Fruit fly (Drosophila melanogaster) whole organism, wandering third instar larva: Measurements from ENCODE around the gene rec.

ENCODE experiments used
- Abd-B ChIP-seq: fragments of >200 bp; optimal IDR thresholded peaks from 2 replicates; lab custom pipeline; 2017; ENCODE audit warnings: missing biosample characterization, missing genetic modification characterization
- CG32264 ChIP-seq: fragments of 200-800 bp; sonication (Bioruptor generic); optimal IDR thresholded peaks from 2 replicates; lab custom pipeline; 2016; ENCODE audit warnings: missing biosample characterization, missing genetic modification characterization
- CG9705 ChIP-seq: fragments of 200-800 bp; sonication (Bioruptor generic); optimal IDR thresholded peaks from 2 replicates; lab custom pipeline; 2018; ENCODE audit warnings: missing biosample characterization, mild to moderate bottlenecking, missing genetic modification characterization
- CrebA ChIP-seq: fragments of 200-800 bp; sonication (Bioruptor generic); optimal IDR thresholded peaks from 2 replicates; lab custom pipeline; 2016; ENCODE audit warnings: missing biosample characterization, mild to moderate bottlenecking, missing genetic modification characterization, borderline replicate concordance
- Dfd ChIP-seq: fragments of >200 bp; optimal IDR thresholded peaks from 2 replicates; lab custom pipeline; 2017; ENCODE audit warnings: missing biosample characterization, missing genetic modification characterization
- Dif ChIP-seq: fragments of 200-275, 200-300 bp; sonication (Bioruptor generic); optimal IDR thresholded peaks from 2 replicates; lab custom pipeline; 2018; ENCODE audit warnings: missing biosample characterization, missing genetic modification characterization; ENCODE audit not compliant: partially characterized antibody
- GATAd ChIP-seq: sonication (Bioruptor generic); optimal IDR thresholded peaks from 2 replicates; lab custom pipeline; 2016; ENCODE audit warnings: missing biosample characterization, missing genetic modification characterization
- HLH106 ChIP-seq: fragments of 200-800 bp; optimal IDR thresholded peaks from 3 replicates; lab custom pipeline; 2019; ENCODE audit warnings: missing biosample characterization, mild to moderate bottlenecking, missing genetic modification characterization, moderate library complexity
- Hnf4 ChIP-seq: fragments of 200-800 bp; sonication (Bioruptor generic); optimal IDR thresholded peaks from 2 replicates; lab custom pipeline; 2016; ENCODE audit warnings: missing biosample characterization, mild to moderate bottlenecking, missing genetic modification characterization
- Hr78 ChIP-seq: fragments of >200 bp; optimal IDR thresholded peaks from 2 replicates; lab custom pipeline; 2017; ENCODE audit warnings: missing biosample characterization, missing genetic modification characterization
- Hr83 ChIP-seq: fragments of 200-300 bp; sonication (Bioruptor generic); optimal IDR thresholded peaks from 2 replicates; lab custom pipeline; 2016; ENCODE audit warnings: missing biosample characterization, mild to moderate bottlenecking, missing genetic modification characterization, moderate library complexity; ENCODE audit not compliant: poor library complexity, severe bottlenecking
- Jra ChIP-seq: sonication (Bioruptor generic); optimal IDR thresholded peaks from 2 replicates; lab custom pipeline; 2016; ENCODE audit warnings: missing biosample characterization, missing genetic modification characterization
- Mio ChIP-seq: sonication (Bioruptor generic); optimal IDR thresholded peaks from 2 replicates; lab custom pipeline; 2016; ENCODE audit warnings: missing biosample characterization, missing genetic modification characterization
- Myc ChIP-seq: fragments of >200 bp; optimal IDR thresholded peaks from 2 replicates; lab custom pipeline; 2017
- N ChIP-seq: fragments of >200 bp; optimal IDR thresholded peaks from 2 replicates; lab custom pipeline; 2018; ENCODE audit warnings: missing biosample characterization, missing external identifiers, missing genetic modification characterization
- OdsH ChIP-seq: fragments of 200-800 bp; sonication (Bioruptor generic); optimal IDR thresholded peaks from 2 replicates; lab custom pipeline; 2016; ENCODE audit warnings: missing biosample characterization, mild to moderate bottlenecking, missing genetic modification characterization
- Rel ChIP-seq, 2 experiments: fragments of 200-800 bp; sonication (Bioruptor generic) in 1 of 2; optimal IDR thresholded peaks; 2 replicates in 1 of 2; 3 replicates in 1 of 2; lab custom pipeline; 2016 to 2019; ENCODE audit warnings: mild to moderate bottlenecking in 2 of 2, missing biosample characterization in 2 of 2, missing genetic modification characterization in 2 of 2, moderate library complexity in 1 of 2
- Sp1 ChIP-seq: fragments of 200-800 bp; sonication (Bioruptor generic); optimal IDR thresholded peaks from 3 replicates; lab custom pipeline; 2019; ENCODE audit warnings: missing biosample characterization, mild to moderate bottlenecking, missing genetic modification characterization, moderate library complexity
- Vsx2 ChIP-seq: fragments of 200-300, 225-300 bp; sonication (Bioruptor generic); optimal IDR thresholded peaks from 2 replicates; lab custom pipeline; 2018; ENCODE audit warnings: missing biosample characterization, missing genetic modification characterization; ENCODE audit not compliant: partially characterized antibody
- br ChIP-seq: fragments of 200-800 bp; sonication (Bioruptor generic); optimal IDR thresholded peaks from 2 replicates; lab custom pipeline; 2016; ENCODE audit warnings: missing biosample characterization, missing genetic modification characterization
- brk ChIP-seq: fragments of 200-800 bp; sonication (Bioruptor generic); optimal IDR thresholded peaks from 2 replicates; lab custom pipeline; 2016; ENCODE audit warnings: missing biosample characterization, mild to moderate bottlenecking, missing genetic modification characterization
- dl ChIP-seq, 2 experiments: fragments of 175-275, 200-275 bp in 1 of 2; fragments of 200-275 bp in 1 of 2; sonication (Bioruptor generic); optimal IDR thresholded peaks; lab custom pipeline; 2018; ENCODE audit warnings: mild to moderate bottlenecking in 2 of 2, missing biosample characterization in 2 of 2, missing genetic modification characterization in 2 of 2, moderate library complexity in 2 of 2; ENCODE audit not compliant: partially characterized antibody in 2 of 2, insufficient read depth in 1 of 2
- dmrt93B ChIP-seq: fragments of 200-800 bp; sonication (Bioruptor generic); optimal IDR thresholded peaks from 2 replicates; lab custom pipeline; 2018; ENCODE audit warnings: missing biosample characterization, mild to moderate bottlenecking, missing genetic modification characterization
- dsf ChIP-seq: sonication (Bioruptor generic); optimal IDR thresholded peaks from 2 replicates; lab custom pipeline; 2016; ENCODE audit warnings: missing biosample characterization, missing genetic modification characterization, borderline replicate concordance
- ey ChIP-seq: fragments of 200-800 bp; sonication (Bioruptor generic); optimal IDR thresholded peaks from 2 replicates; lab custom pipeline; 2016; ENCODE audit warnings: missing biosample characterization, missing genetic modification characterization
- foxo ChIP-seq, 2 experiments: fragments of 200-800 bp; sonication (Bioruptor generic); optimal IDR thresholded peaks; 2 replicates in 1 of 2; 3 replicates in 1 of 2; lab custom pipeline; 2016 to 2017; ENCODE audit warnings: missing biosample characterization in 2 of 2, missing genetic modification characterization in 2 of 2
- fru ChIP-seq: fragments of 200-800 bp; sonication (Bioruptor generic); optimal IDR thresholded peaks from 3 replicates; lab custom pipeline; 2016; ENCODE audit warnings: missing biosample characterization, mild to moderate bottlenecking, missing genetic modification characterization
- h ChIP-seq: fragments of 200-800 bp; sonication (Bioruptor generic); optimal IDR thresholded peaks from 3 replicates; lab custom pipeline; 2016; ENCODE audit warnings: missing biosample characterization, mild to moderate bottlenecking, missing genetic modification characterization
- jim ChIP-seq: fragments of 175-275, 200-325 bp; sonication (Bioruptor generic); optimal IDR thresholded peaks from 2 replicates; lab custom pipeline; 2016; ENCODE audit warnings: missing biosample characterization, mild to moderate bottlenecking, missing genetic modification characterization
- lola ChIP-seq: fragments of >200 bp; optimal IDR thresholded peaks from 2 replicates; lab custom pipeline; 2017; ENCODE audit warnings: missing biosample characterization, missing genetic modification characterization
- pan ChIP-seq: fragments of >200 bp; optimal IDR thresholded peaks from 2 replicates; lab custom pipeline; 2017
- psq ChIP-seq: fragments of 200-800 bp; sonication (Bioruptor generic); optimal IDR thresholded peaks from 3 replicates; lab custom pipeline; 2017; ENCODE audit warnings: missing biosample characterization, mild to moderate bottlenecking, missing genetic modification characterization, moderate library complexity
- rgr ChIP-seq: fragments of 200-800 bp; sonication (Bioruptor generic); optimal IDR thresholded peaks from 3 replicates; lab custom pipeline; 2016; ENCODE audit warnings: missing biosample characterization, mild to moderate bottlenecking, missing genetic modification characterization
- sage ChIP-seq: fragments of 200-800 bp; sonication (Bioruptor generic); optimal IDR thresholded peaks from 2 replicates; lab custom pipeline; 2016; ENCODE audit warnings: missing biosample characterization, mild to moderate bottlenecking, missing genetic modification characterization
- sv ChIP-seq: fragments of 200-800 bp; sonication (Bioruptor generic); optimal IDR thresholded peaks from 3 replicates; lab custom pipeline; 2016; ENCODE audit warnings: missing biosample characterization, missing genetic modification characterization
- tai ChIP-seq: sonication (Bioruptor generic); optimal IDR thresholded peaks from 2 replicates; lab custom pipeline; 2016; ENCODE audit warnings: missing biosample characterization, missing genetic modification characterization
- usp ChIP-seq: fragments of >200 bp; optimal IDR thresholded peaks from 2 replicates; lab custom pipeline; 2017; ENCODE audit warnings: missing biosample characterization, missing genetic modification characterization
- woc ChIP-seq: sonication (Bioruptor generic); optimal IDR thresholded peaks from 2 replicates; lab custom pipeline; 2016; ENCODE audit warnings: missing biosample characterization, mild to moderate bottlenecking, missing genetic modification characterization

rec gene

dm6 chr3R:15834375-15835031 lies 2.1 kb upstream of the rec start, which contains the start of the genes CG43317 and Arpc3A:
TSS of gene CG43317 (minus strand) at chr3R:15834425.
TSS of gene Arpc3A (plus strand) at chr3R:15834648.
- TF ChIP-seq psq (GFP tag; lab: Kevin White, UChicago) (no peak), sage (peak; percentile 40)

- TF ChIP-seq lola (GFP tag; lab: Kevin White, UChicago) (no peak), Jra (GFP tag; lab: Kevin White, UChicago) (no peak), dl (GFP tag; optimal IDR thresholded peaks at IDR 0.05; lab: Kevin White, UChicago; ENCODE audit: insufficient read depth in 1 of 2, partially characterized antibody in 2 of 2) (no peak), dmrt93B (GFP tag; lab: Kevin White, UChicago) (no peak), usp (GFP tag; lab: Kevin White, UChicago) (no peak), dsf (GFP tag; lab: Kevin White, UChicago) (no peak)
- TF ChIP-seq, all 38 proteins: peak for 0
These were observed 900 bp upstream of the rec start, which contains the start of gene CG43318 for dm6 chr3R:15833332-15833731. TSS of gene CG43318 (minus strand) at chr3R:15833432.

- TF ChIP-seq ey (peak; percentile 57), Dif (GFP tag; lab: Kevin White, UChicago) (no peak), CG9705 (peak; percentile 56), dl (GFP tag; optimal IDR thresholded peaks at IDR 0.05; lab: Kevin White, UChicago; ENCODE audit: insufficient read depth in 1 of 2, partially characterized antibody in 2 of 2) (no peak), dmrt93B (GFP tag; lab: Kevin White, UChicago) (peak; percentile 57), pan (no peak), h (GFP tag; lab: Kevin White, UChicago) (peak; percentile 48), jim (no peak), psq (GFP tag; lab: Kevin White, UChicago) (peak; percentile 43), brk (no peak), Sp1 (GFP tag; lab: Kevin White, UChicago) (peak; percentile 77), HLH106 (tag; lab: Kevin White, UChicago) (peak; percentile 84), CrebA (no peak), lola (GFP tag; lab: Kevin White, UChicago) (no peak), Vsx2 (GFP tag; lab: Kevin White, UChicago) (no peak), usp (GFP tag; lab: Kevin White, UChicago) (no peak), sv (GFP tag; lab: Kevin White, UChicago) (no peak), woc (GFP tag; lab: Kevin White, UChicago) (no peak), Jra (GFP tag; lab: Kevin White, UChicago) (no peak), Hr83 (no peak), br (GFP tag; lab: Kevin White, UChicago) (peak; percentile 70), dsf (GFP tag; lab: Kevin White, UChicago) (no peak), Hnf4 (GFP tag; lab: Kevin White, UChicago) (no peak), Abd-B (GFP tag; lab: Kevin White, UChicago) (no peak), rgr (GFP tag; lab: Kevin White, UChicago) (peak; percentile 45), CG32264 (GFP tag; lab: Kevin White, UChicago) (peak; percentile 34), Myc (lab: Kevin White, UChicago) (no peak), Dfd (GFP tag; lab: Kevin White, UChicago) (no peak), Mio (GFP tag; lab: Kevin White, UChicago) (no peak), GATAd (no peak), Rel (GFP tag; optimal IDR thresholded peaks at IDR 0.05; lab: Kevin White, UChicago) (no peak), Rel (tag; optimal IDR thresholded peaks at IDR 0.05; lab: Kevin White, UChicago) (peak; percentile 46), foxo (GFP tag; optimal IDR thresholded peaks at IDR 0.05; lab: Kevin White, UChicago) (peak in 1 of 2 experiments; percentile 50), tai (GFP tag; lab: Kevin White, UChicago) (no peak), N (GFP tag; lab: Kevin White, UChicago) (no peak), fru (GFP tag; lab: Kevin White, UChicago) (peak; percentile 58), OdsH (GFP tag; lab: Kevin White, UChicago) (peak; percentile 57), Hr78 (GFP tag; lab: Kevin White, UChicago) (no peak), sage (no peak)
These were observed 4.9 kb downstream of the rec start for dm6 chr3R:15827559-15827958.
